Worm (Caenorhabditis elegans) whole organism, L4/young adult: ENCODE results near the gene srx-63.

Source experiments
- W03F9.2 ChIP-seq: fragments of 150-350 bp; optimal IDR thresholded peaks from 2 replicates; lab custom pipeline; 2014; ENCODE audit warnings: missing biosample characterization, missing genetic modification characterization
- dao-5 ChIP-seq: sonication (generic microtip); optimal IDR thresholded peaks from 2 replicates; lab custom pipeline; 2016; ENCODE audit warnings: missing genotype, missing genetic modification characterization, moderate library complexity, missing compliant biosample characterization
- him-1 ChIP-seq: sonication (generic microtip); optimal IDR thresholded peaks from 2 replicates; lab custom pipeline; 2016; ENCODE audit warnings: missing genotype, missing genetic modification reagents, missing genetic modification characterization, missing compliant biosample characterization

- TF ChIP-seq him-1 (no peak), W03F9.2 (tag; lab: Kevin White, UChicago) (no peak), dao-5 (tag; lab: Kevin White, UChicago) (no peak)
Measured at ce11 chrV:3891919-3892318, 39.5 kb upstream of the srx-63 start, which contains the start of gene C17E7.12.
